Worm (Caenorhabditis elegans): Measurements from ENCODE around the gene fbxa-81.

DNA sequence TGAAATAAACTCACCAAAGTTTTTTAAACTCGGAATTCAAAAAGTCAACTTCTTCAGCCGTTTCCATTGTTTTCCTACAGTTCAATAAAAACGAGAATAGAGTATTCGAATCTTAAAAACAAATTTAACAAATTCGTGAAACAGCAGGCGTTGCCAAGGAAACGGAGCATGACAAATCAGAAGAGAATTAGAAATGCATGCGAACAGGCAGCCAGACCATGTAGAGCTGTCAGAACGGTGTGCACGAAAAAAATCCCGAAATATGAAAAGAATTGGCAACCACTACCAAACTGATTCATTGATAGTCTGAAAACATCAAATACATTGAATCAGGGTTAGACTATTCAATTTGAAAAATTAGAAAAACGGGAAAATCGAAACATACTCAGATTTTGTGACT, at the start of gene fbxa-81:
- TF ChIP-seq cnd-1 (tag; optimal IDR thresholded peaks at IDR 0.05) (no peak), drap-1 (GFP tag; optimal IDR thresholded peaks at IDR 0.05) (no peak), pha-4 (tag; optimal IDR thresholded peaks at IDR 0.05) (no peak), unc-62 (GFP tag; optimal IDR thresholded peaks at IDR 0.05) (no peak), unc-39 (tag; optimal IDR thresholded peaks at IDR 0.05) (no peak), nhr-237 (tag; optimal IDR thresholded peaks at IDR 0.05) (no peak), lin-13 (tag; optimal IDR thresholded peaks at IDR 0.05) (no peak), snpc-4 (tag; optimal IDR thresholded peaks at IDR 0.05) (no peak), elt-1 (tag; optimal IDR thresholded peaks at IDR 0.05; ENCODE audit: borderline replicate concordance, insufficient read depth) (no peak), ztf-11 (tag; optimal IDR thresholded peaks at IDR 0.05) (no peak)
